Worm (Caenorhabditis elegans) whole organism, L4 larva: Measurements from ENCODE around the gene cbp-3.

Experiments
- D1046.2 ChIP-seq: fragments of 200-800 bp; sonication (Bioruptor generic); IDR thresholded peaks from 2 replicates; pipeline ENCODE4 v1.3.6; 2022; ENCODE audit warnings: missing genetic modification characterization, missing compliant biosample characterization
- R02D3.7 ChIP-seq: fragments of 150-350 bp; sonication (generic microtip); optimal IDR thresholded peaks from 3 replicates; lab custom pipeline; 2014; ENCODE audit warnings: missing biosample characterization, missing genetic modification characterization
- T20F7.1 ChIP-seq: fragments of 200-800 bp; sonication (Bioruptor generic); optimal IDR thresholded peaks from 2 replicates; lab custom pipeline; 2018; ENCODE audit warnings: mild to moderate bottlenecking, missing genetic modification characterization, missing compliant biosample characterization
- Y75B8A.6 ChIP-seq: fragments of 200-800 bp; sonication (Bioruptor generic); IDR thresholded peaks from 2 replicates; pipeline ENCODE4 v1.3.6; 2022; ENCODE audit warnings: missing genetic modification reagents, missing genetic modification characterization, missing compliant biosample characterization
- aly-2 ChIP-seq: sonication (generic microtip); optimal IDR thresholded peaks from 2 replicates; lab custom pipeline; 2018; ENCODE audit warnings: missing biosample characterization, missing genetic modification characterization
- attf-4 ChIP-seq: sonication (generic microtip); optimal IDR thresholded peaks from 3 replicates; lab custom pipeline; 2017; ENCODE audit warnings: missing biosample characterization, missing genetic modification characterization
- ceh-44 ChIP-seq: fragments of 200-800 bp; sonication (Bioruptor generic); IDR thresholded peaks from 2 replicates; pipeline ENCODE4 v1.3.6; 2022; ENCODE audit warnings: missing genetic modification reagents, missing genetic modification characterization, missing compliant biosample characterization
- ceh-62 ChIP-seq: sonication (generic microtip); optimal IDR thresholded peaks from 2 replicates; lab custom pipeline; 2017; ENCODE audit warnings: missing biosample characterization, missing genetic modification characterization
- ceh-82 ChIP-seq: sonication (generic microtip); optimal IDR thresholded peaks from 2 replicates; lab custom pipeline; 2017; ENCODE audit warnings: missing biosample characterization, missing genetic modification characterization
- ces-1 ChIP-seq: fragments of 150-350 bp; sonication (generic microtip); optimal IDR thresholded peaks from 4 replicates; lab custom pipeline; 2014; ENCODE audit warnings: missing biosample characterization, missing genetic modification reagents, missing genetic modification characterization
- ctbp-1 ChIP-seq: fragments of 200-800 bp; sonication (Bioruptor generic); IDR thresholded peaks from 2 replicates; pipeline ENCODE4 v1.3.6; 2022; ENCODE audit warnings: missing genetic modification reagents, missing genetic modification characterization, missing compliant biosample characterization
- daf-12 ChIP-seq: fragments of 150-350 bp; optimal IDR thresholded peaks from 2 replicates; lab custom pipeline; 2014; ENCODE audit warnings: missing biosample characterization, missing genetic modification reagents, missing genetic modification characterization
- daf-16 ChIP-seq, 3 experiments: sonication (generic microtip); optimal IDR thresholded peaks; 2 replicates each; lab custom pipeline; 2016 to 2017; ENCODE audit warnings: missing genetic modification characterization in 3 of 3, missing genetic modification reagents in 3 of 3, mild to moderate bottlenecking in 2 of 3, missing compliant biosample characterization in 2 of 3, missing biosample characterization in 1 of 3, moderate library complexity in 1 of 3
- daf-8 ChIP-seq: fragments of 200-800 bp; sonication (Bioruptor generic); IDR thresholded peaks from 2 replicates; pipeline ENCODE4 v1.3.6; 2022; ENCODE audit warnings: missing genetic modification characterization, missing compliant biosample characterization
- dmd-6 ChIP-seq: fragments of 200-800 bp; sonication (Bioruptor generic); IDR thresholded peaks from 2 replicates; pipeline ENCODE4 v1.3.6; 2022; ENCODE audit warnings: missing genetic modification reagents, missing genetic modification characterization, missing compliant biosample characterization
- dmd-9 ChIP-seq: fragments of 200-800 bp; sonication (Bioruptor generic); IDR thresholded peaks from 2 replicates; pipeline ENCODE4 v1.3.6; 2022; ENCODE audit warnings: missing genetic modification reagents, missing genetic modification characterization, missing compliant biosample characterization
- dve-1 ChIP-seq: sonication (generic microtip); optimal IDR thresholded peaks from 2 replicates; lab custom pipeline; 2017; ENCODE audit warnings: antibody characterized with exemption, mild to moderate bottlenecking, missing genetic modification characterization, missing compliant biosample characterization; ENCODE audit not compliant: insufficient read depth
- fos-1 ChIP-seq: fragments of 150-350 bp; optimal IDR thresholded peaks from 2 replicates; lab custom pipeline; 2014; ENCODE audit warnings: missing biosample characterization, missing genetic modification characterization
- hlh-30 ChIP-seq: sonication (generic microtip); optimal IDR thresholded peaks from 2 replicates; lab custom pipeline; 2017; ENCODE audit warnings: antibody characterized with exemption, mild to moderate bottlenecking, missing genetic modification characterization, missing compliant biosample characterization; ENCODE audit not compliant: insufficient read depth
- jun-1 ChIP-seq: fragments of 150-350 bp; optimal IDR thresholded peaks from 2 replicates; lab custom pipeline; 2014; ENCODE audit warnings: missing biosample characterization, missing genetic modification reagents, missing genetic modification characterization
- lin-1 ChIP-seq: fragments of 200-800 bp; sonication (Bioruptor generic); IDR thresholded peaks from 2 replicates; pipeline ENCODE4 v1.3.6; 2022; ENCODE audit warnings: missing genetic modification reagents, missing genetic modification characterization, missing compliant biosample characterization
- lin-13 ChIP-seq: fragments of 150-350 bp; optimal IDR thresholded peaks from 2 replicates; lab custom pipeline; 2014; ENCODE audit warnings: missing biosample characterization, missing genetic modification reagents, missing genetic modification characterization
- lin-38 ChIP-seq: fragments of 200-800 bp; sonication (Bioruptor generic); IDR thresholded peaks from 2 replicates; pipeline ENCODE4 v1.3.6; 2022; ENCODE audit warnings: missing genetic modification reagents, missing genetic modification characterization, missing compliant biosample characterization
- mdl-1 ChIP-seq, 2 experiments: fragments of 150-350 bp in 1 of 2; sonication (generic microtip) in 1 of 2; optimal IDR thresholded peaks; 2 replicates each; lab custom pipeline; 2014 to 2017; ENCODE audit warnings: missing biosample characterization in 2 of 2, missing genetic modification characterization in 2 of 2
- mdt-29 ChIP-seq: fragments of 200-800 bp; sonication (Bioruptor generic); IDR thresholded peaks from 2 replicates; pipeline ENCODE4 v1.3.6; 2022; ENCODE audit warnings: missing genetic modification reagents, missing genetic modification characterization, missing compliant biosample characterization
- mep-1 ChIP-seq: fragments of 150-350 bp; sonication (generic microtip); optimal IDR thresholded peaks from 3 replicates; lab custom pipeline; 2014; ENCODE audit warnings: missing biosample characterization, missing genetic modification characterization
- mes-2 ChIP-seq: sonication (generic microtip); optimal IDR thresholded peaks from 2 replicates; lab custom pipeline; 2016; ENCODE audit warnings: missing genotype, mild to moderate bottlenecking, missing genetic modification characterization, missing compliant biosample characterization; ENCODE audit not compliant: poor library complexity, severe bottlenecking
- nhr-11 ChIP-seq: fragments of 150-350 bp; optimal IDR thresholded peaks from 2 replicates; lab custom pipeline; 2014; ENCODE audit warnings: missing biosample characterization, missing genetic modification characterization
- nhr-111 ChIP-seq: fragments of 200-800 bp; sonication (Bioruptor generic); optimal IDR thresholded peaks from 2 replicates; lab custom pipeline; 2018; ENCODE audit warnings: mild to moderate bottlenecking, missing genetic modification characterization, missing compliant biosample characterization
- nhr-25 ChIP-seq: sonication (generic microtip); optimal IDR thresholded peaks from 2 replicates; lab custom pipeline; 2017; ENCODE audit warnings: missing genetic modification characterization, mild to moderate bottlenecking, missing compliant biosample characterization, antibody characterized with exemption, moderate library complexity, borderline replicate concordance; ENCODE audit not compliant: insufficient read depth
- nhr-28 ChIP-seq: fragments of 150-350 bp; optimal IDR thresholded peaks from 2 replicates; lab custom pipeline; 2014; ENCODE audit warnings: missing biosample characterization, missing genetic modification characterization
- nhr-42 ChIP-seq: fragments of 200-800 bp; sonication (Bioruptor generic); IDR thresholded peaks from 2 replicates; pipeline ENCODE4 v1.3.6; 2022; ENCODE audit warnings: missing genetic modification characterization, missing compliant biosample characterization
- nhr-48 ChIP-seq: sonication (generic microtip); optimal IDR thresholded peaks from 2 replicates; lab custom pipeline; 2016; ENCODE audit warnings: mild to moderate bottlenecking, missing genetic modification characterization, missing compliant biosample characterization
- pha-4 ChIP-seq, 2 experiments: fragments of 150-350 bp in 1 of 2; fragments of 200-800 bp in 1 of 2; sonication (Bioruptor generic) in 1 of 2; IDR thresholded peaks in 1 of 2; optimal IDR thresholded peaks in 1 of 2; 2 replicates each; pipeline versions ENCODE4 v1.3.6 to Lab custom; 2014 to 2022; ENCODE audit warnings: missing genetic modification characterization in 2 of 2, missing genetic modification reagents in 2 of 2, missing biosample characterization in 1 of 2, missing compliant biosample characterization in 1 of 2
- php-3 ChIP-seq: fragments of 200-800 bp; sonication (Bioruptor generic); IDR thresholded peaks from 2 replicates; pipeline ENCODE4 v1.3.6; 2022; ENCODE audit warnings: missing genetic modification reagents, missing genetic modification characterization, missing compliant biosample characterization
- pqm-1 ChIP-seq: sonication (generic microtip); optimal IDR thresholded peaks from 2 replicates; lab custom pipeline; 2017; ENCODE audit warnings: missing biosample characterization, missing genetic modification characterization
- rbr-2 ChIP-seq: sonication (generic microtip); optimal IDR thresholded peaks from 2 replicates; lab custom pipeline; 2016; ENCODE audit warnings: missing genotype, missing genetic modification characterization, missing compliant biosample characterization
- set-16 ChIP-seq: fragments of 200-800 bp; sonication (Bioruptor generic); IDR thresholded peaks from 2 replicates; pipeline ENCODE4 v1.3.6; 2022; ENCODE audit warnings: missing genetic modification reagents, missing genetic modification characterization, missing compliant biosample characterization
- skn-1 ChIP-seq: fragments of 150-350 bp; optimal IDR thresholded peaks from 2 replicates; lab custom pipeline; 2014; ENCODE audit warnings: missing biosample characterization, missing genetic modification characterization
- snpc-4 ChIP-seq: fragments of 150-350 bp; optimal IDR thresholded peaks from 2 replicates; lab custom pipeline; 2014; ENCODE audit warnings: missing biosample characterization, missing genetic modification characterization
- unc-39 ChIP-seq: sonication (generic microtip); optimal IDR thresholded peaks from 2 replicates; lab custom pipeline; 2017; ENCODE audit warnings: missing biosample characterization, missing genetic modification characterization
- zag-1 ChIP-seq: fragments of 150-350 bp; optimal IDR thresholded peaks from 2 replicates; lab custom pipeline; 2014; ENCODE audit warnings: missing biosample characterization, missing genetic modification characterization
- zfp-2 ChIP-seq: sonication (generic microtip); optimal IDR thresholded peaks from 2 replicates; lab custom pipeline; 2016; ENCODE audit warnings: mild to moderate bottlenecking, missing genetic modification characterization, missing compliant biosample characterization
- zip-2 ChIP-seq: fragments of 150-350 bp; optimal IDR thresholded peaks from 2 replicates; lab custom pipeline; 2014; ENCODE audit warnings: missing biosample characterization, missing genetic modification characterization
- ztf-7 ChIP-seq: fragments of 150-350 bp; optimal IDR thresholded peaks from 2 replicates; lab custom pipeline; 2014; ENCODE audit warnings: missing biosample characterization, missing genetic modification characterization

cbp-3 gene

DNA sequence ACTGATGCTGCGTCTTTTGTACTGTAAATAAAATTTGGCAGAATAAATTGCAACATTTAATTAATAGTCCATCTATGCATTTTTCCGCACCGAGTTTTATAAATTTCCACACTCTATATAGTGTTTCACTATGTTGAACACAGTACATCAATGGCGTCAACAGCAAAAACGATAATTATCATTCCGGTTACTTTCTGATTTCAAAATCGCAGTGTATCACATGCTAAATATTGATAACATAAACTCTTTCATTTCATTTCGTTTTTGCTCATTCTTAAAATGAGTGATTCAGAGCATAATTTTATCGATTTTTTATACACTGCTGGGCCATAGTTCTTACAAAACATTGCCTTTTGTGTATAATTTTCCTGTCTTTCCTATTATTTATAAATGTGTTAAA, 8.5 kb downstream of the cbp-3 start (continued):
- TF ChIP-seq zip-2 (tag; lab: Kevin White, UChicago) (no peak), fos-1 (tag; lab: Kevin White, UChicago) (no peak), nhr-11 (tag; lab: Kevin White, UChicago) (no peak), R02D3.7 (tag; lab: Kevin White, UChicago) (no peak), daf-16 (GFP tag; optimal IDR thresholded peaks at IDR 0.05; lab: Kevin White, UChicago) (no peak), daf-16 (tag; optimal IDR thresholded peaks at IDR 0.05; lab: Kevin White, UChicago) (peak; percentile 86), hlh-30 (tag; lab: Kevin White, UChicago) (peak; percentile 16)
- TF ChIP-seq, all 104 proteins: peak for 7

DNA sequence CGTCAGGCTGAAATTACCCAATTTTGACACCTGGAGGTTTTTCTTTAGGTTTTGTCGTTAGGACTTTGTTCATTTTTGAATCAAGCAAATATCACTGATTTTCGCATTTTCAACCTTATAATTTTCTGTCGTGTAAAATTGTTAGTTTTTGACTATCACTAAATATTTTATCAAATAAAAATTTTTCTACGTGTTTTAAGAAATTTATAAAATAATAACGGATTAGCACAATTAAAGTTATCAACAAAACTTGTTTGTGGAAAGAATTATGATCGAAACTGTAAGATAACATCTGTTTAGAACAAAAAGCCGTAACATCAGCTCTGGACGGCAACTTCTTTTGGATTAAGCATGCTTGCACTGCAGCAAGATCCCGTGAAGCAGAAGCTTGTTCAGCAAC, 9.1 kb downstream of the cbp-3 start, which contains the start of gene cbp-2:
cbp-2 (plus strand) TSS at position 301 of the 400 bp plus-strand sequence.
- TF ChIP-seq snpc-4: no peak
- no peak for TF ChIP-seq hlh-30 (tag; lab: Kevin White, UChicago)
- no peak for TF ChIP-seq unc-39 (tag; lab: Kevin White, UChicago)
- TF ChIP-seq dmd-6 (GFP tag; lab: Robert Waterston, UW): no peak
- TF ChIP-seq lin-1 (GFP tag; lab: Robert Waterston, UW): no peak
- TF ChIP-seq lin-38 (GFP tag; lab: Robert Waterston, UW): no peak
- TF ChIP-seq ceh-62 (tag; lab: Kevin White, UChicago): no peak
- no peak for TF ChIP-seq daf-8 (GFP tag; lab: Robert Waterston, UW)
- TF ChIP-seq T20F7.1 (GFP tag; lab: Kevin White, UChicago): no peak
- no peak for TF ChIP-seq zag-1 (tag; lab: Kevin White, UChicago)
- no peak for TF ChIP-seq D1046.2
- TF ChIP-seq attf-4 (tag; lab: Kevin White, UChicago): no peak
- no peak for TF ChIP-seq mdl-1 (tag; optimal IDR thresholded peaks at IDR 0.05; lab: Kevin White, UChicago)
- TF ChIP-seq zfp-2 (tag; lab: Kevin White, UChicago): no peak
- TF ChIP-seq set-16: no peak
- no peak for TF ChIP-seq pqm-1 (tag; lab: Kevin White, UChicago)
- no peak for TF ChIP-seq ztf-7
- no peak for TF ChIP-seq lin-13
- no peak for TF ChIP-seq nhr-48 (tag; lab: Kevin White, UChicago)
- TF ChIP-seq, all 104 proteins: peak for 0

DNA sequence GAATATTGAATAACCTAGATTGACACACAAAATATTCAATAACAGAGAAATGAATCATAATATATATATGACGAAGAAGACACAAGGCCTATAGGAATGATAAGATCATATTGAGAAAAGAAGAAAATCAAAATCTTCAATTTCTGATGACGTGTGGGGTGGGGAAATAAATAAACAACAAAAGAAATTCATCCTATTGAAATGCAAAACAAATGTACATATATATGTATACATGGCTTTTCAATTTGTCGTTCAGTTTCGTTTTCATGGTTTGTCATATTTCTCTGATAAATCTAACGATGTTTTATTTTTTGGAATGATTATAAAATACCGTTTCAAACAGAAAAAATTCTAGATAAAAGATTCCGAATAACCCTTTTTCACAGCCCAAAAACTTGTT, 12.9 kb downstream of the cbp-3 start, which contains the start of gene ttr-3:
ttr-3 (minus strand) TSS at position 101 of the 400 bp plus-strand sequence.
- no peak for TF ChIP-seq rbr-2 (tag; lab: Kevin White, UChicago)
- TF ChIP-seq nhr-42: no peak
- TF ChIP-seq ces-1 (GFP tag; lab: Kevin White, UChicago): no peak
- TF ChIP-seq dve-1: peak; percentile 25
- no peak for TF ChIP-seq Y75B8A.6 (GFP tag; lab: Robert Waterston, UW)

- TF ChIP-seq daf-12 (tag; lab: Kevin White, UChicago): no peak
- TF ChIP-seq nhr-28 (tag; lab: Kevin White, UChicago): peak; percentile 42
- TF ChIP-seq ctbp-1 (GFP tag; lab: Robert Waterston, UW): no peak
- peak; percentile 2 for TF ChIP-seq mep-1 (tag; lab: Kevin White, UChicago)
These were observed 13.6 kb downstream of the cbp-3 start, which contains the start of gene ttr-2 for ce11 chrIII:9927378-9927777. ttr-2 (plus strand) TSS chrIII:9927769.

ce11 chrIII:9928777-9929176, 15.0 kb downstream of the cbp-3 start, which contains the start of gene ttr-1:
ttr-1 (plus strand) TSS chrIII:9929077.
- no peak for TF ChIP-seq pha-4 (GFP tag; IDR thresholded peaks at IDR 0.05; lab: Robert Waterston, UW)
- TF ChIP-seq pha-4 (tag; optimal IDR thresholded peaks at IDR 0.05; lab: Kevin White, UChicago): no peak
- no peak for TF ChIP-seq aly-2 (tag; lab: Kevin White, UChicago)
- no peak for TF ChIP-seq unc-39 (tag; lab: Kevin White, UChicago)
- no peak for TF ChIP-seq zfp-2 (tag; lab: Kevin White, UChicago)
- TF ChIP-seq ceh-82 (tag; lab: Kevin White, UChicago): no peak
- TF ChIP-seq nhr-111 (GFP tag; lab: Kevin White, UChicago): no peak
- no peak for TF ChIP-seq mdt-29 (GFP tag; lab: Robert Waterston, UW)
- TF ChIP-seq nhr-25: no peak
- no peak for TF ChIP-seq mes-2 (tag; lab: Kevin White, UChicago)
- no peak for TF ChIP-seq php-3 (GFP tag; lab: Robert Waterston, UW)
- no peak for TF ChIP-seq dmd-9
- TF ChIP-seq T20F7.1 (GFP tag; lab: Kevin White, UChicago): no peak
- TF ChIP-seq skn-1 (tag; lab: Kevin White, UChicago): no peak
- TF ChIP-seq jun-1: no peak
- TF ChIP-seq ceh-44 (GFP tag; lab: Robert Waterston, UW): no peak
